Fruit fly (Drosophila melanogaster): ENCODE results near the gene MAPk-Ak2.

The MAPk-Ak2 gene

DNA sequence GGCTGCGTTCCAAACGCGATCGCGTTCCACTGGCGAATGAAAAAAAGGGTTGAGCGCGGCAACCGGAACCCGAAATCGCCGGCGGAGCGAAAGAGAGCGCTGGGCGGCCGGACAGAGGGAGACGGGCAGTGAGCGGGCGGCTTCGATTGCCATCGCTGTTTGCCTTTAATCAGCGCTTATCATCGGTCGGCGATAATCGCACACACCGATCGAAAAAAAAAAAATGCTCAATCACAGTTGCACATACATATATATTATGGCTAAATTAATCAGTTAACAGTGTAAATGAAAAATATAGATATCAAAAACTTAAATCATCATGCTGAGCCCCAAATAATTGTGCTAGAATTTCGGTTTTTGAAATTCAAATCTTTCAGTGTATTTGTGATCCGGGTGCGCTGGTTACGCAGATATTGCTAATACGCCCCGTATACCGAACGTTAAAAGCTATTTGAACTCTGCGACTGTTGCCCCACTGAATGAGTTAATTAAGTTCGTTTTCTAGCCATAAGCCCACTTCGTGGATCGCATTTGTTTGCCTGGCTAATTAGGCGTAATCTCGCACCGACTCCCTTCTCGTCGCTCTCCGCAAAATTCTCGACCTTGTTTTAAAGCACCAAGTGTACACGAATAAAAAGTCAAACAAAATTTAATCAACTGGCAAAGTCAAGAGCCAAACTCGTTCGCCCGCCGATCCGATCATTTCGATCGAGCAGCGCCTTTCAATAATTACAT lies 46.1 kb downstream of the MAPk-Ak2 start, which contains the start of gene CG33080:
CG33080 (minus strand) TSS at position 38 of the 735 bp plus-strand sequence.
- TF ChIP-seq ttk (optimal IDR thresholded peaks at IDR 0.05) (no peak), Myc (optimal IDR thresholded peaks at IDR 0.05) (no peak), insv (optimal IDR thresholded peaks at IDR 0.05) (no peak), Sin3A (optimal IDR thresholded peaks at IDR 0.05) (no peak), h (optimal IDR thresholded peaks at IDR 0.05) (no peak), psq (optimal IDR thresholded peaks at IDR 0.05) (no peak)

DNA sequence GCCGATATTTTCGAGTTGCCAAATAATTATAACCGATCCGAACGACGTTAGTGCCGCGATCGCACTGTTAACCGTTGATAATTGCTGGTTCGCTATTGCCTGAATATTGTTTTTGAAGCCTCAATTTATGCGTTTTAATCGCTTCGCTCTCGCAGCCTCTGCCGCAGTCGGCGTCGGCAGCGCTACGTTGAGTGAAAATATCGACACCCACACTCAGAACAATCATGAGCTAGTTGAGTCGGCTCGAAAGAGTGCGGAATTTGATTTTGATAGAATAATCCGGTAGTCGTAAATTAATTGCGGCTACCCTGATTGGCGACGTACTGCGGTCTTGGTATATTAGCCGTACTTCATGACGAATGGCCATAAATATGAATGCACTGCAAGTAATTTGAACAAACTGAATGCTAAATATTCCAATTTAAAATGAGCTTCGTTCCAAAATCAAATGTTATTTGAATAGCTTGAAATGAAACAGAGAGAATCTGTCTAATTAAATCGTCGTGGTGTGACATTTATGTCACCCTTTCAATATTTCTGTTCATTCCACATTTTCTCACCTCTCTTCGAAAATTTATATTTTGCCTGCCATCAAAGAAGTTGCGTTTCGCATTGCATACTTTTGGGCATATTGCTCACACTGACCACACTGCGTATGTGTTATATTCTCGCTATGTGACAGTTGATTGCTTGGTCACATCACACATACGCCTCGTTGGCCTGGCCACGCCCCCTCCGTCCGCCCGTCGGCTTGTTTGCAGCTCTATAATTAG lies 48.4 kb downstream of the MAPk-Ak2 start:
- TF ChIP-seq insv (optimal IDR thresholded peaks at IDR 0.05) (no peak), ttk (optimal IDR thresholded peaks at IDR 0.05) (no peak), psq (optimal IDR thresholded peaks at IDR 0.05) (no peak), Sin3A (optimal IDR thresholded peaks at IDR 0.05) (no peak), Myc (optimal IDR thresholded peaks at IDR 0.05) (no peak), h (optimal IDR thresholded peaks at IDR 0.05) (no peak)

dm6 chrX:5714786-5715185 lies 49.2 kb downstream of the MAPk-Ak2 start:
- peak; percentile 99 for TF ChIP-seq ttk (optimal IDR thresholded peaks at IDR 0.05)
- TF ChIP-seq Myc (optimal IDR thresholded peaks at IDR 0.05), result no peak

- no peak for TF ChIP-seq Sin3A (optimal IDR thresholded peaks at IDR 0.05)
- no peak for TF ChIP-seq psq (optimal IDR thresholded peaks at IDR 0.05)
Observed at dm6 chrX:5712966-5713365, 51.0 kb downstream of the MAPk-Ak2 start.
